Fruit fly (Drosophila melanogaster) whole organism, embryonic: ENCODE measurements around the gene CG14227.

Experiments used
- Antp ChIP-seq: fragments of 200-800 bp; sonication (Bioruptor generic); optimal IDR thresholded peaks from 3 replicates; lab custom pipeline; 2016; ENCODE audit warnings: missing biosample characterization, missing genetic modification characterization
- B-H2 ChIP-seq: fragments of 200-800 bp; sonication (Bioruptor generic); optimal IDR thresholded peaks from 2 replicates; lab custom pipeline; 2018; ENCODE audit warnings: missing biosample characterization, mild to moderate bottlenecking, missing genetic modification characterization
- BtbVII ChIP-seq: fragments of 200-800 bp; sonication (Bioruptor generic); optimal IDR thresholded peaks from 3 replicates; lab custom pipeline; 2017; ENCODE audit warnings: missing biosample characterization, mild to moderate bottlenecking, missing genetic modification characterization
- CG10321 ChIP-seq: fragments of 200-800 bp; sonication (Bioruptor generic); IDR thresholded peaks from 2 replicates; pipeline ENCODE4 v1.3.6; 2022; ENCODE audit warnings: missing biosample characterization, missing genetic modification characterization
- CG10654 ChIP-seq: fragments of 200-800 bp; sonication (Bioruptor generic); optimal IDR thresholded peaks from 2 replicates; lab custom pipeline; 2016; ENCODE audit warnings: missing biosample characterization, missing genetic modification characterization
- CG11085 ChIP-seq: fragments of 200-800 bp; sonication (Bioruptor generic); IDR thresholded peaks from 2 replicates; pipeline ENCODE4 v1.3.6; 2022; ENCODE audit warnings: missing biosample characterization, missing genetic modification characterization
- CG11093 ChIP-seq: fragments of 200-800 bp; sonication (Bioruptor generic); IDR thresholded peaks from 3 replicates; pipeline ENCODE4 v1.3.6; 2022; ENCODE audit warnings: missing biosample characterization, missing genetic modification characterization
- CG11723 ChIP-seq: fragments of 200-800 bp; sonication (Bioruptor generic); optimal IDR thresholded peaks from 2 replicates; lab custom pipeline; 2017; ENCODE audit warnings: missing biosample characterization, mild to moderate bottlenecking, missing genetic modification characterization
- CG15601 ChIP-seq: fragments of 200-800 bp; sonication (Bioruptor generic); optimal IDR thresholded peaks from 3 replicates; lab custom pipeline; 2019; ENCODE audit warnings: missing biosample characterization, mild to moderate bottlenecking, missing genetic modification characterization, moderate library complexity
- CG16779 ChIP-seq: fragments of 200-800 bp; sonication (Bioruptor generic); IDR thresholded peaks from 2 replicates; pipeline ENCODE4 v1.3.6; 2022; ENCODE audit warnings: missing biosample characterization, missing genetic modification characterization
- CG17328 ChIP-seq: fragments of 200-800 bp; sonication (Bioruptor generic); IDR thresholded peaks from 2 replicates; pipeline ENCODE4 v1.3.6; 2022; ENCODE audit warnings: missing biosample characterization, missing genetic modification characterization
- CG2116 ChIP-seq: fragments of 200-800 bp; sonication (Bioruptor generic); optimal IDR thresholded peaks from 3 replicates; lab custom pipeline; 2018; ENCODE audit warnings: missing biosample characterization, mild to moderate bottlenecking, missing genetic modification characterization
- CG2202 ChIP-seq: fragments of 200-800 bp; sonication (Bioruptor generic); optimal IDR thresholded peaks from 2 replicates; lab custom pipeline; 2018; ENCODE audit warnings: missing biosample characterization, mild to moderate bottlenecking, missing genetic modification characterization
- CG7745 ChIP-seq: fragments of 200-800 bp; sonication (Bioruptor generic); optimal IDR thresholded peaks from 2 replicates; lab custom pipeline; 2018; ENCODE audit warnings: missing biosample characterization, mild to moderate bottlenecking, missing genetic modification characterization, moderate library complexity
- CG7963 ChIP-seq: fragments of 200-800 bp; sonication (Bioruptor generic); IDR thresholded peaks from 3 replicates; pipeline ENCODE4 v1.3.6; 2022; ENCODE audit warnings: missing biosample characterization, missing genetic modification characterization; ENCODE audit not compliant: partially characterized antibody
- CG7987 ChIP-seq: fragments of 200-800 bp; sonication (Bioruptor generic); optimal IDR thresholded peaks from 2 replicates; lab custom pipeline; 2018; ENCODE audit warnings: missing biosample characterization, mild to moderate bottlenecking, missing genetic modification characterization, moderate library complexity
- CG8089 ChIP-seq: fragments of 200-800 bp; sonication (Bioruptor generic); optimal IDR thresholded peaks from 3 replicates; lab custom pipeline; 2016; ENCODE audit warnings: missing biosample characterization, missing genetic modification characterization
- CG8478 ChIP-seq: fragments of >200 bp; optimal IDR thresholded peaks from 2 replicates; lab custom pipeline; 2018
- CG9727 ChIP-seq: fragments of 200-800 bp; sonication (Bioruptor generic); optimal IDR thresholded peaks from 3 replicates; lab custom pipeline; 2017; ENCODE audit warnings: missing biosample characterization, mild to moderate bottlenecking, missing genetic modification characterization
- E2f1 ChIP-seq: fragments of 200-800 bp; sonication (Bioruptor generic); IDR thresholded peaks from 2 replicates; pipeline ENCODE4 v1.3.6; 2022; ENCODE audit warnings: missing biosample characterization, missing genetic modification characterization
- Fer2 ChIP-seq: fragments of 200-800 bp; sonication (Bioruptor generic); optimal IDR thresholded peaks from 2 replicates; lab custom pipeline; 2018; ENCODE audit warnings: missing biosample characterization, mild to moderate bottlenecking, missing genetic modification characterization, moderate library complexity
- GATAe ChIP-seq: fragments of 200-800 bp; sonication (Bioruptor generic); conservative IDR thresholded peaks from 2 replicates; pipeline ENCODE4 v1.3.6; 2022; ENCODE audit warnings: missing biosample characterization, missing genetic modification characterization
- Hr3 ChIP-seq: fragments of 200-800 bp; sonication (Bioruptor generic); optimal IDR thresholded peaks from 3 replicates; lab custom pipeline; 2016; ENCODE audit warnings: missing biosample characterization, missing genetic modification characterization
- Jarid2 ChIP-seq: fragments of 200-800 bp; sonication (Bioruptor generic); optimal IDR thresholded peaks from 3 replicates; lab custom pipeline; 2017; ENCODE audit warnings: mild to moderate bottlenecking, missing biosample characterization, missing genetic modification reagents, missing genetic modification characterization
- Mes4 ChIP-seq: fragments of 200-800 bp; sonication (Bioruptor generic); optimal IDR thresholded peaks from 2 replicates; lab custom pipeline; 2016; ENCODE audit warnings: missing biosample characterization, missing genetic modification characterization
- Nf-YB ChIP-seq: fragments of 200-800 bp; sonication (Bioruptor generic); optimal IDR thresholded peaks from 3 replicates; lab custom pipeline; 2019; ENCODE audit warnings: missing biosample characterization, mild to moderate bottlenecking, missing genetic modification characterization, moderate library complexity
- Oaz ChIP-seq: fragments of 200-800 bp; sonication (Bioruptor generic); IDR thresholded peaks from 2 replicates; pipeline ENCODE4 v1.3.6; 2022; ENCODE audit warnings: missing biosample characterization, missing genetic modification characterization
- Rfx ChIP-seq: fragments of 200-800 bp; sonication (Bioruptor generic); IDR thresholded peaks from 2 replicates; pipeline ENCODE4 v1.3.6; 2022; ENCODE audit warnings: missing biosample characterization, missing genetic modification characterization
- Rx ChIP-seq: fragments of 200-800 bp; sonication (Bioruptor generic); IDR thresholded peaks from 2 replicates; pipeline ENCODE4 v1.3.6; 2022; ENCODE audit warnings: missing biosample characterization, missing genetic modification characterization
- Spps ChIP-seq: fragments of 200-800 bp; sonication (Bioruptor generic); optimal IDR thresholded peaks from 2 replicates; lab custom pipeline; 2018; ENCODE audit warnings: missing biosample characterization, mild to moderate bottlenecking, missing genetic modification characterization
- Sry-δ ChIP-seq: fragments of 200-800 bp; sonication (Bioruptor generic); optimal IDR thresholded peaks from 2 replicates; lab custom pipeline; 2016; ENCODE audit warnings: missing biosample characterization, missing genetic modification characterization
- ab ChIP-seq: fragments of 200-800 bp; sonication (Bioruptor generic); optimal IDR thresholded peaks from 2 replicates; lab custom pipeline; 2016; ENCODE audit warnings: missing biosample characterization, missing genetic modification characterization
- abd-A ChIP-seq: fragments of 200-800 bp; sonication (Bioruptor generic); optimal IDR thresholded peaks from 3 replicates; lab custom pipeline; 2019; ENCODE audit warnings: missing biosample characterization, mild to moderate bottlenecking, missing genetic modification characterization, moderate library complexity
- amos ChIP-seq: fragments of 200-800 bp; sonication (Bioruptor generic); IDR thresholded peaks from 2 replicates; pipeline ENCODE4 v1.3.6; 2022; ENCODE audit warnings: missing biosample characterization, missing genetic modification characterization; ENCODE audit not compliant: partially characterized antibody
- aop ChIP-seq: fragments of 200-800 bp; sonication (Bioruptor generic); IDR thresholded peaks from 2 replicates; pipeline ENCODE4 v1.3.6; 2022; ENCODE audit warnings: missing biosample characterization, missing genetic modification characterization
- chm ChIP-seq: fragments of 200-800 bp; sonication (Bioruptor generic); IDR thresholded peaks from 2 replicates; pipeline ENCODE4 v1.3.6; 2022; ENCODE audit warnings: missing biosample characterization, missing genetic modification characterization
- chn ChIP-seq: fragments of 200-800 bp; sonication (Bioruptor generic); optimal IDR thresholded peaks from 2 replicates; lab custom pipeline; 2016; ENCODE audit warnings: missing biosample characterization, missing genetic modification characterization
- ci ChIP-seq: fragments of 200-800 bp; sonication (Bioruptor generic); IDR thresholded peaks from 3 replicates; pipeline ENCODE4 v1.3.6; 2022; ENCODE audit warnings: missing biosample characterization, missing genetic modification characterization
- dm ChIP-seq: fragments of 200-800 bp; sonication (Bioruptor generic); optimal IDR thresholded peaks from 3 replicates; lab custom pipeline; 2016; ENCODE audit warnings: missing biosample characterization, missing genetic modification characterization
- ems ChIP-seq: fragments of 200-800 bp; sonication (Bioruptor generic); optimal IDR thresholded peaks from 3 replicates; lab custom pipeline; 2016; ENCODE audit warnings: missing biosample characterization, missing genetic modification characterization
- gem ChIP-seq: fragments of 200-800 bp; sonication (Bioruptor generic); optimal IDR thresholded peaks from 2 replicates; lab custom pipeline; 2019; ENCODE audit warnings: missing biosample characterization, mild to moderate bottlenecking, missing genetic modification characterization, moderate library complexity
- insv ChIP-seq, 2 experiments: fragments of 200-800 bp; sonication (Bioruptor generic); optimal IDR thresholded peaks; 3 replicates each; lab custom pipeline; 2016 to 2018; ENCODE audit warnings: missing biosample characterization in 2 of 2, missing genetic modification characterization in 2 of 2
- jing ChIP-seq: fragments of 200-800 bp; sonication (Bioruptor generic); optimal IDR thresholded peaks from 2 replicates; lab custom pipeline; 2018; ENCODE audit warnings: missing biosample characterization, mild to moderate bottlenecking, missing genetic modification characterization
- jumu ChIP-seq: fragments of 200-800 bp; sonication (Bioruptor generic); optimal IDR thresholded peaks from 3 replicates; lab custom pipeline; 2016; ENCODE audit warnings: missing biosample characterization, missing genetic modification characterization
- kni ChIP-seq: fragments of 200-800 bp; sonication (Bioruptor generic); optimal IDR thresholded peaks from 3 replicates; lab custom pipeline; 2017; ENCODE audit warnings: mild to moderate bottlenecking, missing biosample characterization, missing genetic modification reagents, missing genetic modification characterization
- luna ChIP-seq: fragments of 200-800 bp; sonication (Bioruptor generic); optimal IDR thresholded peaks from 2 replicates; lab custom pipeline; 2016; ENCODE audit warnings: missing biosample characterization, missing genetic modification characterization
- prd ChIP-seq, 3 experiments: fragments of >200 bp in 2 of 3; fragments of 200-800 bp in 1 of 3; sonication (Bioruptor generic) in 1 of 3; optimal IDR thresholded peaks in 2 of 3; IDR thresholded peaks in 1 of 3; 2 replicates in 2 of 3; 3 replicates in 1 of 3; pipeline versions ENCODE4 v1.3.6 to Lab custom; 2017 to 2022; ENCODE audit warnings: missing biosample characterization in 1 of 3, missing genetic modification characterization in 1 of 3
- pzg ChIP-seq: fragments of 200-800 bp; sonication (Bioruptor generic); optimal IDR thresholded peaks from 3 replicates; lab custom pipeline; 2018; ENCODE audit warnings: missing biosample characterization, mild to moderate bottlenecking, missing genetic modification characterization, moderate library complexity
- sd ChIP-seq: fragments of 200-800 bp; sonication (Bioruptor generic); optimal IDR thresholded peaks from 3 replicates; lab custom pipeline; 2018; ENCODE audit warnings: missing biosample characterization, mild to moderate bottlenecking, missing genetic modification characterization, moderate library complexity
- shn ChIP-seq: fragments of 200-800 bp; sonication (Bioruptor generic); optimal IDR thresholded peaks from 3 replicates; lab custom pipeline; 2016; ENCODE audit warnings: missing biosample characterization, missing genetic modification characterization
- vnd ChIP-seq: fragments of 200-800 bp; sonication (Bioruptor generic); IDR thresholded peaks from 3 replicates; pipeline ENCODE4 v1.3.6; 2022; ENCODE audit warnings: missing biosample characterization, missing genetic modification characterization; ENCODE audit not compliant: partially characterized antibody
- wdn ChIP-seq: fragments of 200-800 bp; sonication (Bioruptor generic); IDR thresholded peaks from 2 replicates; pipeline ENCODE4 v1.3.6; 2022; ENCODE audit warnings: missing biosample characterization, missing genetic modification characterization

CG14227 gene

dm6 chrX:19730844-19731243 is 42.1 kb upstream of the CG14227 start, which contains the start of gene AP-1-2beta (continued):
- TF ChIP-seq amos (GFP tag; lab: Robert Waterston, UW) (peak; percentile 37; the same call in 1 of the 2 replicates), CG8478 (lab: Kevin White, UChicago) (no peak), Rfx (GFP tag; lab: Robert Waterston, UW) (no peak), CG7987 (GFP tag; lab: Kevin White, UChicago) (no peak), Jarid2 (no peak), CG15601 (no peak), Oaz (GFP tag; lab: Robert Waterston, UW) (no peak), kni (GFP tag; lab: Kevin White, UChicago) (no peak), E2f1 (GFP tag; lab: Robert Waterston, UW) (no peak), pzg (GFP tag; lab: Kevin White, UChicago) (peak; percentile 55), GATAe (no peak), sd (tag; lab: Kevin White, UChicago) (no peak), Mes4 (GFP tag; lab: Kevin White, UChicago) (no peak), CG8089 (GFP tag; lab: Kevin White, UChicago) (no peak), vnd (GFP tag; lab: Robert Waterston, UW) (no peak), Spps (tag; lab: Kevin White, UChicago) (no peak), CG2202 (tag; lab: Kevin White, UChicago) (no peak), abd-A (tag; lab: Kevin White, UChicago) (no peak), CG2116 (GFP tag; lab: Kevin White, UChicago) (peak; percentile 64), Antp (GFP tag; lab: Kevin White, UChicago) (no peak), prd (optimal IDR thresholded peaks at IDR 0.05; lab: Kevin White, UChicago) (no peak), prd (GFP tag; IDR thresholded peaks at IDR 0.05; lab: Robert Waterston, UW) (no peak), Hr3 (no peak), gem (tag; lab: Kevin White, UChicago) (no peak), CG7745 (tag; lab: Kevin White, UChicago) (no peak), wdn (GFP tag; lab: Robert Waterston, UW) (no peak), CG11093 (GFP tag; lab: Robert Waterston, UW) (no peak), ab (no peak), CG10321 (GFP tag; lab: Robert Waterston, UW) (no peak), insv (GFP tag; optimal IDR thresholded peaks at IDR 0.05; lab: Kevin White, UChicago) (no peak), CG16779 (GFP tag; lab: Robert Waterston, UW) (no peak), Sry-δ (GFP tag; lab: Kevin White, UChicago) (peak; percentile 52), Rx (GFP tag; lab: Robert Waterston, UW) (no peak), ems (GFP tag; lab: Kevin White, UChicago) (no peak), aop (no peak), CG7963 (GFP tag; lab: Robert Waterston, UW) (0 out of 3 replicates have a peak, but pooled peaks have one; percentile 30), jing (no peak), chm (GFP tag; lab: Robert Waterston, UW) (no peak), CG9727 (GFP tag; lab: Kevin White, UChicago) (no peak), CG10654 (GFP tag; lab: Kevin White, UChicago) (no peak), CG11723 (GFP tag; lab: Kevin White, UChicago) (no peak), B-H2 (GFP tag; lab: Kevin White, UChicago) (no peak), CG17328 (GFP tag; lab: Robert Waterston, UW) (no peak), jumu (GFP tag; lab: Kevin White, UChicago) (no peak), chn (GFP tag; lab: Kevin White, UChicago) (no peak), luna (no peak), ci (GFP tag; lab: Robert Waterston, UW) (no peak), BtbVII (GFP tag; lab: Kevin White, UChicago) (no peak), Fer2 (tag; lab: Kevin White, UChicago) (no peak), shn (GFP tag; lab: Kevin White, UChicago) (no peak), CG11085 (GFP tag; lab: Robert Waterston, UW) (no peak), Nf-YB (GFP tag; lab: Kevin White, UChicago) (no peak), dm (no peak)
